Worm (Caenorhabditis elegans): ENCODE measurements around the gene C07D10.1.

ce11 chrII:7357176-7357575 lies 41.6 kb upstream of the C07D10.1 start:
- TF ChIP-seq zag-1 (tag; optimal IDR thresholded peaks at IDR 0.05) (no peak), mdl-1 (tag; optimal IDR thresholded peaks at IDR 0.05) (no peak), nfya-1 (tag; optimal IDR thresholded peaks at IDR 0.05; ENCODE audit: insufficient read depth) (no peak), nhr-12 (tag; optimal IDR thresholded peaks at IDR 0.05) (no peak), fos-1 (tag; optimal IDR thresholded peaks at IDR 0.05) (no peak), ama-1 (optimal IDR thresholded peaks at IDR 0.05) (no peak), nhr-77 (tag; optimal IDR thresholded peaks at IDR 0.05) (no peak), ztf-4 (tag; optimal IDR thresholded peaks at IDR 0.05) (no peak), nhr-25 (tag; optimal IDR thresholded peaks at IDR 0.05) (no peak), pqm-1 (tag; optimal IDR thresholded peaks at IDR 0.05) (no peak), snpc-4 (tag; optimal IDR thresholded peaks at IDR 0.05) (no peak), nhr-237 (tag; optimal IDR thresholded peaks at IDR 0.05) (no peak), ztf-11 (tag; optimal IDR thresholded peaks at IDR 0.05) (no peak), lin-39 (tag; optimal IDR thresholded peaks at IDR 0.05) (no peak)

Measured in whole organism, L3 larva.